Worm (Caenorhabditis elegans) whole organism, L3 larva: Measurements from ENCODE around the gene nhr-230.

Experiments
- R02D3.7 ChIP-seq: fragments of 150-350 bp; optimal IDR thresholded peaks from 2 replicates; lab custom pipeline; 2014; ENCODE audit warnings: missing biosample characterization, missing genetic modification characterization
- ama-1 ChIP-seq: fragments of 150-350 bp; optimal IDR thresholded peaks from 2 replicates; lab custom pipeline; 2018
- ceh-28 ChIP-seq: fragments of 150-350 bp; optimal IDR thresholded peaks from 2 replicates; lab custom pipeline; 2014; ENCODE audit warnings: missing biosample characterization, missing genetic modification reagents, missing genetic modification characterization
- elt-2 ChIP-seq: sonication (generic microtip); optimal IDR thresholded peaks from 2 replicates; lab custom pipeline; 2016; ENCODE audit warnings: missing genetic modification reagents, mild to moderate bottlenecking, missing genetic modification characterization, missing compliant biosample characterization
- fkh-10 ChIP-seq: sonication (generic microtip); optimal IDR thresholded peaks from 2 replicates; lab custom pipeline; 2017; ENCODE audit warnings: missing biosample characterization, missing genetic modification reagents, missing genetic modification characterization
- fkh-2 ChIP-seq: fragments of 150-350 bp; optimal IDR thresholded peaks from 2 replicates; lab custom pipeline; 2014; ENCODE audit warnings: missing biosample characterization, missing genetic modification reagents, missing genetic modification characterization
- nhr-11 ChIP-seq: fragments of 150-350 bp; optimal IDR thresholded peaks from 2 replicates; lab custom pipeline; 2014; ENCODE audit warnings: missing biosample characterization, missing genetic modification characterization
- nhr-12 ChIP-seq: fragments of 150-350 bp; optimal IDR thresholded peaks from 2 replicates; lab custom pipeline; 2014; ENCODE audit warnings: missing biosample characterization, missing genetic modification characterization
- nhr-28 ChIP-seq: fragments of 150-350 bp; optimal IDR thresholded peaks from 2 replicates; lab custom pipeline; 2014; ENCODE audit warnings: missing biosample characterization, missing genetic modification characterization
- pha-4 ChIP-seq: fragments of 150-350 bp; optimal IDR thresholded peaks from 2 replicates; lab custom pipeline; 2014; ENCODE audit warnings: missing biosample characterization, missing genetic modification reagents, missing genetic modification characterization
- pqm-1 ChIP-seq: fragments of 150-350 bp; optimal IDR thresholded peaks from 2 replicates; lab custom pipeline; 2017; ENCODE audit warnings: missing biosample characterization, missing genetic modification characterization, inconsistent platforms
- unc-39 ChIP-seq: sonication (generic microtip); optimal IDR thresholded peaks from 4 replicates; lab custom pipeline; 2017; ENCODE audit warnings: missing biosample characterization, missing genetic modification characterization
- ztf-4 ChIP-seq: fragments of 150-350 bp; optimal IDR thresholded peaks from 2 replicates; lab custom pipeline; 2014; ENCODE audit warnings: missing biosample characterization, missing genetic modification characterization

The nhr-230 gene

ce11 chrV:18900437-18900836 is 53.9 kb downstream of the nhr-230 start, which contains the start of gene nhr-243:
Gene nhr-243, minus strand, starts transcription at chrV:18900537.
- TF ChIP-seq ama-1 (lab: Kevin White, UChicago) (no peak), ceh-28 (tag; lab: Kevin White, UChicago) (no peak), pha-4 (tag; lab: Kevin White, UChicago) (no peak), unc-39 (tag; lab: Kevin White, UChicago) (no peak), nhr-11 (tag; lab: Kevin White, UChicago) (no peak), R02D3.7 (tag; lab: Kevin White, UChicago) (no peak), fkh-2 (tag; lab: Kevin White, UChicago) (no peak)

- TF ChIP-seq pha-4 (tag; lab: Kevin White, UChicago) (peak; percentile 54), fkh-10 (GFP tag; lab: Kevin White, UChicago) (no peak), nhr-28 (tag; lab: Kevin White, UChicago) (no peak), ceh-28 (tag; lab: Kevin White, UChicago) (peak; percentile 56), ztf-4 (tag; lab: Kevin White, UChicago) (no peak), elt-2 (tag; lab: Kevin White, UChicago) (peak; percentile 51), nhr-12 (tag; lab: Kevin White, UChicago) (no peak), pqm-1 (tag; lab: Kevin White, UChicago) (peak; percentile 42), fkh-2 (tag; lab: Kevin White, UChicago) (no peak)
Observed at ce11 chrV:18901530-18901929, 55.0 kb downstream of the nhr-230 start.
